Worm (Caenorhabditis elegans) whole organism, late embryonic: Measurements from ENCODE around the gene twk-49.

Experiments
- C38D4.7 ChIP-seq: fragments of 200-800 bp; sonication (Bioruptor generic); optimal IDR thresholded peaks from 2 replicates; lab custom pipeline; 2018; ENCODE audit warnings: mild to moderate bottlenecking, missing genetic modification characterization, moderate library complexity, missing compliant biosample characterization
- F13H6.1 ChIP-seq: sonication (generic microtip); optimal IDR thresholded peaks from 2 replicates; lab custom pipeline; 2016; ENCODE audit warnings: missing genetic modification characterization, missing compliant biosample characterization
- K02D7.2 ChIP-seq: sonication (generic microtip); optimal IDR thresholded peaks from 2 replicates; lab custom pipeline; 2017; ENCODE audit warnings: mild to moderate bottlenecking, missing genetic modification characterization, missing compliant biosample characterization
- K09A11.1 ChIP-seq: sonication (generic microtip); optimal IDR thresholded peaks from 2 replicates; lab custom pipeline; 2017; ENCODE audit warnings: antibody characterized with exemption, mild to moderate bottlenecking, missing genetic modification characterization, missing compliant biosample characterization; ENCODE audit not compliant: insufficient read depth
- ahr-1 ChIP-seq: sonication (generic microtip); optimal IDR thresholded peaks from 2 replicates; lab custom pipeline; 2016; ENCODE audit warnings: missing genetic modification characterization, missing compliant biosample characterization
- ceh-18 ChIP-seq: sonication (generic microtip); optimal IDR thresholded peaks from 2 replicates; lab custom pipeline; 2016; ENCODE audit warnings: missing genetic modification characterization, missing compliant biosample characterization
- ceh-24 ChIP-seq: sonication (generic microtip); optimal IDR thresholded peaks from 2 replicates; lab custom pipeline; 2016; ENCODE audit warnings: mild to moderate bottlenecking, missing genetic modification characterization, missing compliant biosample characterization
- ceh-30 ChIP-seq: fragments of 150-350 bp; optimal IDR thresholded peaks from 2 replicates; lab custom pipeline; 2014; ENCODE audit warnings: missing biosample characterization, missing genetic modification characterization
- ceh-31 ChIP-seq: sonication (generic microtip); optimal IDR thresholded peaks from 2 replicates; lab custom pipeline; 2016; ENCODE audit warnings: missing genetic modification characterization, missing compliant biosample characterization
- ceh-34 ChIP-seq: sonication (generic microtip); optimal IDR thresholded peaks from 2 replicates; lab custom pipeline; 2016; ENCODE audit warnings: mild to moderate bottlenecking, missing genetic modification characterization, missing compliant biosample characterization
- ceh-45 ChIP-seq: fragments of 200-800 bp; sonication (Bioruptor generic); IDR thresholded peaks from 2 replicates; pipeline ENCODE4 v1.3.6; 2022; ENCODE audit warnings: missing genetic modification reagents, missing genetic modification characterization, missing compliant biosample characterization
- ceh-48 ChIP-seq: sonication (generic microtip); optimal IDR thresholded peaks from 2 replicates; lab custom pipeline; 2016; ENCODE audit warnings: missing genetic modification characterization, inconsistent platforms, missing compliant biosample characterization
- ceh-6 ChIP-seq: fragments of 200-800 bp; sonication (Bioruptor generic); optimal IDR thresholded peaks from 2 replicates; lab custom pipeline; 2018; ENCODE audit warnings: mild to moderate bottlenecking, missing genetic modification characterization, missing compliant biosample characterization
- dve-1 ChIP-seq: sonication (generic microtip); optimal IDR thresholded peaks from 2 replicates; lab custom pipeline; 2017; ENCODE audit warnings: antibody characterized with exemption, mild to moderate bottlenecking, missing genetic modification characterization, missing compliant biosample characterization
- elt-2 ChIP-seq: sonication (generic microtip); optimal IDR thresholded peaks from 2 replicates; lab custom pipeline; 2016; ENCODE audit warnings: missing genetic modification reagents, missing genetic modification characterization, missing compliant biosample characterization
- elt-4 ChIP-seq: sonication (generic microtip); optimal IDR thresholded peaks from 2 replicates; lab custom pipeline; 2016; ENCODE audit warnings: missing genetic modification characterization, missing compliant biosample characterization
- ets-4 ChIP-seq: sonication (generic microtip); optimal IDR thresholded peaks from 2 replicates; lab custom pipeline; 2016; ENCODE audit warnings: missing genetic modification characterization, missing compliant biosample characterization
- eyg-1 ChIP-seq: sonication (generic microtip); optimal IDR thresholded peaks from 2 replicates; lab custom pipeline; 2016; ENCODE audit warnings: missing genotype, missing genetic modification characterization, missing compliant biosample characterization
- fax-1 ChIP-seq: sonication (generic microtip); optimal IDR thresholded peaks from 2 replicates; lab custom pipeline; 2016; ENCODE audit warnings: missing genotype, missing genetic modification characterization, missing compliant biosample characterization
- fkh-10 ChIP-seq: fragments of 150-350 bp; optimal IDR thresholded peaks from 2 replicates; lab custom pipeline; 2014; ENCODE audit warnings: missing biosample characterization, missing genetic modification reagents, missing genetic modification characterization
- fkh-6 ChIP-seq: sonication (generic microtip); optimal IDR thresholded peaks from 2 replicates; lab custom pipeline; 2016; ENCODE audit warnings: missing genetic modification characterization, missing compliant biosample characterization
- gmeb-2 ChIP-seq: sonication (generic microtip); optimal IDR thresholded peaks from 2 replicates; lab custom pipeline; 2016; ENCODE audit warnings: missing genetic modification characterization, inconsistent platforms, missing compliant biosample characterization
- hlh-30 ChIP-seq: sonication (generic microtip); optimal IDR thresholded peaks from 2 replicates; lab custom pipeline; 2017; ENCODE audit warnings: antibody characterized with exemption, missing genetic modification characterization, missing compliant biosample characterization; ENCODE audit not compliant: insufficient read depth
- hlh-8 ChIP-seq: sonication (generic microtip); optimal IDR thresholded peaks from 2 replicates; lab custom pipeline; 2016; ENCODE audit warnings: missing genotype, missing genetic modification characterization, missing compliant biosample characterization
- madf-2 ChIP-seq: sonication (generic microtip); optimal IDR thresholded peaks from 2 replicates; lab custom pipeline; 2017; ENCODE audit warnings: missing genetic modification characterization, missing compliant biosample characterization
- mec-3 ChIP-seq: sonication (generic microtip); optimal IDR thresholded peaks from 2 replicates; lab custom pipeline; 2016; ENCODE audit warnings: borderline replicate concordance, missing genetic modification characterization, missing compliant biosample characterization
- nfya-1 ChIP-seq: sonication (generic microtip); optimal IDR thresholded peaks from 2 replicates; lab custom pipeline; 2017; ENCODE audit warnings: missing genetic modification characterization, mild to moderate bottlenecking, missing compliant biosample characterization, antibody characterized with exemption, moderate library complexity
- nhr-232 ChIP-seq: sonication (generic microtip); optimal IDR thresholded peaks from 2 replicates; lab custom pipeline; 2016; ENCODE audit warnings: missing genetic modification characterization, missing compliant biosample characterization
- npax-4 ChIP-seq: sonication (generic microtip); optimal IDR thresholded peaks from 2 replicates; lab custom pipeline; 2016; ENCODE audit warnings: missing genetic modification characterization, missing compliant biosample characterization
- pag-3 ChIP-seq: sonication (generic microtip); optimal IDR thresholded peaks from 2 replicates; lab custom pipeline; 2016; ENCODE audit warnings: missing compliant biosample characterization, missing genetic modification characterization, borderline replicate concordance
- pat-9 ChIP-seq: fragments of 200-800 bp; sonication (Bioruptor generic); optimal IDR thresholded peaks from 2 replicates; lab custom pipeline; 2018; ENCODE audit warnings: mild to moderate bottlenecking, missing genetic modification characterization, moderate library complexity, missing compliant biosample characterization
- pax-1 ChIP-seq: fragments of 150-350 bp; optimal IDR thresholded peaks from 2 replicates; lab custom pipeline; 2014; ENCODE audit warnings: missing biosample characterization, missing genetic modification characterization
- pha-2 ChIP-seq: sonication (generic microtip); optimal IDR thresholded peaks from 2 replicates; lab custom pipeline; 2017; ENCODE audit warnings: mild to moderate bottlenecking, missing genetic modification characterization, missing compliant biosample characterization
- pha-4 ChIP-seq: fragments of 150-350 bp; optimal IDR thresholded peaks from 2 replicates; lab custom pipeline; 2018; ENCODE audit warnings: missing biosample characterization, missing genetic modification reagents, missing genetic modification characterization
- pros-1 ChIP-seq: fragments of 150-350 bp; optimal IDR thresholded peaks from 2 replicates; lab custom pipeline; 2014; ENCODE audit warnings: missing biosample characterization, missing genetic modification reagents, missing genetic modification characterization
- rnt-1 ChIP-seq: sonication (generic microtip); optimal IDR thresholded peaks from 2 replicates; lab custom pipeline; 2016; ENCODE audit warnings: missing genetic modification characterization, missing compliant biosample characterization
- sox-2 ChIP-seq: fragments of 200-800 bp; sonication (Bioruptor generic); IDR thresholded peaks from 2 replicates; pipeline ENCODE4 v1.3.6; 2022; ENCODE audit warnings: missing genetic modification reagents, missing genetic modification characterization, missing compliant biosample characterization
- tbx-2 ChIP-seq: sonication (generic microtip); optimal IDR thresholded peaks from 2 replicates; lab custom pipeline; 2016; ENCODE audit warnings: missing genetic modification characterization, missing compliant biosample characterization
- tbx-7 ChIP-seq: sonication (generic microtip); optimal IDR thresholded peaks from 2 replicates; lab custom pipeline; 2016; ENCODE audit warnings: missing genotype, missing genetic modification characterization, missing compliant biosample characterization
- ttx-3 ChIP-seq: sonication (generic microtip); optimal IDR thresholded peaks from 2 replicates; lab custom pipeline; 2016; ENCODE audit warnings: missing genetic modification reagents, missing genetic modification characterization, missing compliant biosample characterization
- unc-3 ChIP-seq, 2 experiments: fragments of 200-800 bp in 1 of 2; sonication (Bioruptor generic) in 1 of 2; sonication (generic microtip) in 1 of 2; conservative IDR thresholded peaks in 1 of 2; optimal IDR thresholded peaks in 1 of 2; 2 replicates each; pipeline versions ENCODE4 v1.3.6 to Lab custom; 2016 to 2022; ENCODE audit warnings: missing compliant biosample characterization in 2 of 2, missing genetic modification characterization in 2 of 2, missing genetic modification reagents in 1 of 2
- unc-86 ChIP-seq: sonication (generic microtip); optimal IDR thresholded peaks from 2 replicates; lab custom pipeline; 2016; ENCODE audit warnings: missing genetic modification characterization, missing compliant biosample characterization
- zip-5 ChIP-seq: sonication (generic microtip); optimal IDR thresholded peaks from 2 replicates; lab custom pipeline; 2016; ENCODE audit warnings: missing genetic modification characterization, missing compliant biosample characterization
- ztf-16 ChIP-seq: sonication (generic microtip); optimal IDR thresholded peaks from 2 replicates; lab custom pipeline; 2017; ENCODE audit warnings: missing genetic modification characterization, missing compliant biosample characterization

twk-49 gene

ce11 chrII:6513357-6513756 is 14.4 kb upstream of the twk-49 start:
- TF ChIP-seq pha-4 (tag; lab: Kevin White, UChicago) (no peak), tbx-2 (tag; lab: Kevin White, UChicago) (no peak), hlh-30 (tag; lab: Kevin White, UChicago) (no peak), K09A11.1 (tag; lab: Kevin White, UChicago) (no peak), pax-1 (tag; lab: Kevin White, UChicago) (no peak), ahr-1 (tag; lab: Kevin White, UChicago) (no peak), ceh-34 (no peak), pag-3 (tag; lab: Kevin White, UChicago) (no peak), K02D7.2 (tag; lab: Kevin White, UChicago) (no peak), elt-2 (tag; lab: Kevin White, UChicago) (no peak), nfya-1 (no peak), madf-2 (tag; lab: Kevin White, UChicago) (no peak), pat-9 (tag; lab: Kevin White, UChicago) (no peak)

- TF ChIP-seq elt-2 (tag; lab: Kevin White, UChicago) (no peak), gmeb-2 (tag; lab: Kevin White, UChicago) (no peak), fkh-10 (GFP tag; lab: Kevin White, UChicago) (no peak), unc-86 (tag; lab: Kevin White, UChicago) (no peak), unc-3 (GFP tag; conservative IDR thresholded peaks at IDR 0.05; lab: Robert Waterston, UW) (no peak), unc-3 (tag; optimal IDR thresholded peaks at IDR 0.05; lab: Kevin White, UChicago) (no peak), pax-1 (tag; lab: Kevin White, UChicago) (no peak), nhr-232 (no peak), sox-2 (no peak), ets-4 (tag; lab: Kevin White, UChicago) (no peak), pros-1 (tag; lab: Kevin White, UChicago) (no peak), zip-5 (tag; lab: Kevin White, UChicago) (no peak)
These were observed 3.9 kb upstream of the twk-49 start, which contains the start of gene R05G9.1 for ce11 chrII:6502826-6503225. Gene R05G9.1 (plus strand): TSS chrII:6503168.

DNA sequence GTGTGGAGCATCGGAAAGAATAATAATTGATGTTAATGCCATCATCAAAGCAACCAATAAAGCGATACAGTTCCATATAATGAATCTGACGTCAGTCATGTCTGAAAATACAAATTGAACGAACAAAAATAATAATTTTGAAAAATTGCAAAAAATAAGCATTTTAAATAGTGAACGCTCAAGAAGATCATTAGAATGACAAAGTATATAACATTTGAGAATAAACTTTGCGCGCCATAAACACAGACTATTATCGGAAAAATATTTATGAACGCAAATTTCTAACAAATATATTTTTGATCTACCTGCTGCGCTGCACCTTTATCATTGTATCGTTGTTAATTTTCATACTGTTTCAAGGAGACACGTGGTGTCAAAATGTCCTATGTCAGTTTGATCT is 2.5 kb upstream of the twk-49 start, which contains the start of gene R05G9.3:
TSS of gene R05G9.3 (minus strand) at position 101 of the 400 bp plus-strand sequence.
- TF ChIP-seq elt-2 (tag; lab: Kevin White, UChicago) (no peak), ceh-48 (tag; lab: Kevin White, UChicago) (no peak), ztf-16 (no peak), ceh-24 (no peak), pha-4 (tag; lab: Kevin White, UChicago) (no peak), pag-3 (tag; lab: Kevin White, UChicago) (no peak), tbx-7 (tag; lab: Kevin White, UChicago) (no peak), dve-1 (tag; lab: Kevin White, UChicago) (no peak), eyg-1 (tag; lab: Kevin White, UChicago) (no peak), ceh-45 (GFP tag; lab: Robert Waterston, UW) (no peak), nfya-1 (no peak), F13H6.1 (tag; lab: Kevin White, UChicago) (no peak), npax-4 (tag; lab: Kevin White, UChicago) (no peak), fax-1 (tag; lab: Kevin White, UChicago) (no peak), ceh-18 (tag; lab: Kevin White, UChicago) (no peak), ceh-30 (no peak)

ce11 chrII:6500161-6500560 is 1.2 kb upstream of the twk-49 start, which contains the start of gene R05G9.5:
Gene R05G9.5 (minus strand): TSS chrII:6500261.
- TF ChIP-seq K02D7.2 (tag; lab: Kevin White, UChicago): no peak
- no peak for TF ChIP-seq pha-2 (tag; lab: Kevin White, UChicago)
- TF ChIP-seq ttx-3: no peak
- TF ChIP-seq elt-4 (tag; lab: Kevin White, UChicago): no peak
- no peak for TF ChIP-seq ceh-48 (tag; lab: Kevin White, UChicago)
- TF ChIP-seq ceh-31 (tag; lab: Kevin White, UChicago): no peak
- no peak for TF ChIP-seq ceh-18 (tag; lab: Kevin White, UChicago)
- no peak for TF ChIP-seq ceh-34
- no peak for TF ChIP-seq dve-1 (tag; lab: Kevin White, UChicago)
- TF ChIP-seq ceh-6 (GFP tag; lab: Kevin White, UChicago): no peak
- no peak for TF ChIP-seq rnt-1
- TF ChIP-seq ahr-1 (tag; lab: Kevin White, UChicago): no peak
- no peak for TF ChIP-seq tbx-7 (tag; lab: Kevin White, UChicago)
- no peak for TF ChIP-seq pha-4 (tag; lab: Kevin White, UChicago)
- TF ChIP-seq hlh-8 (tag; lab: Kevin White, UChicago): no peak
- no peak for TF ChIP-seq pat-9 (tag; lab: Kevin White, UChicago)
- TF ChIP-seq C38D4.7 (GFP tag; lab: Kevin White, UChicago): no peak
- no peak for TF ChIP-seq ceh-24
- TF ChIP-seq fkh-6 (tag; lab: Kevin White, UChicago): no peak
- TF ChIP-seq mec-3 (tag; lab: Kevin White, UChicago): no peak
